Comparison of ENCODE assay signal across 1 fruit fly cellular context in the genomic region with DNA sequence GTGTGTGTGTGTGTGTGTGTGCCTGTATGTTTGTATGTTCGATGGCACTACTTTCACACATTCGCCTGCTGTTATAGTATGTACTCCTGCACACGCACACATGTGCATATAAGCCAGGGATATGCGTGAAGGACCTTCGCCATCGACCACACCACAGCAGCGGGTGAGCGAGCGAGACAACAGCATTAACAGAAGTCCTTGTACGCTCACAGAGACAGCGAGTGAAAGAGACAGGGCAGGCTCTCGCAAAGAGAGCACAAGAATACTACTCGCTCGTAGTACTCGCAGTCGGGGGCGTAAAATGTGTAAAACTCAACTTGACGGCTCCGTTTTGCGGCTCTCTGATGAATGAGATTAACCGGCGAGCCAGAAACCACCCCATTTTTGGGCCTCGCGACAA.
TF ChIP-seq lines count a peak whose summit lies in the region.

No protein-coding gene starts in this region.

TF ChIP-seq in whole organism, embryonic, 481 proteins besides CTCF, POLR2A, EP300 and RAD21 (continued from another document):
- TF ChIP-seq Max (GFP tag; optimal IDR thresholded peaks at IDR 0.05; lab: Kevin White, UChicago) (no peak), Neu2 (GFP tag; optimal IDR thresholded peaks at IDR 0.05; lab: Kevin White, UChicago; ENCODE audit: borderline replicate concordance) (no peak), trem (tag; optimal IDR thresholded peaks at IDR 0.05; lab: Kevin White, UChicago) (peak; percentile 52), CG15479 (GFP tag; optimal IDR thresholded peaks at IDR 0.05; lab: Kevin White, UChicago) (peak; percentile 45), Dfd (GFP tag; optimal IDR thresholded peaks at IDR 0.05; lab: Kevin White, UChicago) (no peak), usp (GFP tag; optimal IDR thresholded peaks at IDR 0.05; lab: Kevin White, UChicago) (no peak), CG1832 (GFP tag; optimal IDR thresholded peaks at IDR 0.05; lab: Kevin White, UChicago) (peak; percentile 77), da (GFP tag; optimal IDR thresholded peaks at IDR 0.05; lab: Kevin White, UChicago) (no peak), Dip3 (GFP tag; optimal IDR thresholded peaks at IDR 0.05; lab: Kevin White, UChicago) (no peak), CG17361 (GFP tag; IDR thresholded peaks at IDR 0.05; lab: Robert Waterston, UW) (no peak), CG14441 (GFP tag; IDR thresholded peaks at IDR 0.05; lab: Robert Waterston, UW) (no peak), CG7357 (GFP tag; IDR thresholded peaks at IDR 0.05; lab: Robert Waterston, UW) (no peak), kah (GFP tag; optimal IDR thresholded peaks at IDR 0.05; lab: Kevin White, UChicago) (no peak), twi (tag; optimal IDR thresholded peaks at IDR 0.05; lab: Kevin White, UChicago) (peak; percentile 68), Elba2 (GFP tag; optimal IDR thresholded peaks at IDR 0.05; lab: Kevin White, UChicago) (no peak), pros (GFP tag; optimal IDR thresholded peaks at IDR 0.05; lab: Kevin White, UChicago) (peak; percentile 68), CG10147 (GFP tag; optimal IDR thresholded peaks at IDR 0.05; lab: Kevin White, UChicago) (no peak), CG13894 (tag; optimal IDR thresholded peaks at IDR 0.05; lab: Kevin White, UChicago) (peak; percentile 10), CG7839 (tag; optimal IDR thresholded peaks at IDR 0.05; lab: Kevin White, UChicago) (no peak), seq (GFP tag; IDR thresholded peaks at IDR 0.05; lab: Robert Waterston, UW) (peak; percentile 77), Nf-YC (tag; optimal IDR thresholded peaks at IDR 0.05; lab: Kevin White, UChicago) (peak; percentile 5), Ets65A (GFP tag; lab: Kevin White, UChicago) (peak; percentile 54), nerfin-1 (tag; optimal IDR thresholded peaks at IDR 0.05; lab: Kevin White, UChicago) (peak; percentile 41), HLH54F (GFP tag; optimal IDR thresholded peaks at IDR 0.05; lab: Kevin White, UChicago) (no peak), Ets97D (GFP tag; optimal IDR thresholded peaks at IDR 0.05; lab: Kevin White, UChicago) (no peak), pb (GFP tag; optimal IDR thresholded peaks at IDR 0.05; lab: Kevin White, UChicago) (no peak), CG12299 (tag; optimal IDR thresholded peaks at IDR 0.05; lab: Kevin White, UChicago) (no peak), tin (GFP tag; optimal IDR thresholded peaks at IDR 0.05; lab: Kevin White, UChicago) (no peak), tup (GFP tag; optimal IDR thresholded peaks at IDR 0.05; lab: Kevin White, UChicago) (no peak), CG10321 (GFP tag; IDR thresholded peaks at IDR 0.05; lab: Robert Waterston, UW) (peak; percentile 51; the same call in 1 of the 2 replicates), bab2 (GFP tag; optimal IDR thresholded peaks at IDR 0.05; lab: Kevin White, UChicago) (no peak), Sin3A (optimal IDR thresholded peaks at IDR 0.05; lab: Kevin White, UChicago) (no peak), CG11456 (GFP tag; IDR thresholded peaks at IDR 0.05; lab: Robert Waterston, UW) (no peak)
TF ChIP-seq in whole organism, embryonic: peak in this region for 25.
